Worm (Caenorhabditis elegans) whole organism, late embryonic: Measurements from ENCODE around the gene T19H12.15.

Experiments
- C08G9.2 ChIP-seq: sonication (generic microtip); optimal IDR thresholded peaks from 2 replicates; lab custom pipeline; 2016; ENCODE audit warnings: mild to moderate bottlenecking, missing genetic modification characterization, moderate library complexity, missing compliant biosample characterization
- T23F11.4 ChIP-seq: fragments of 200-800 bp; sonication (Bioruptor generic); optimal IDR thresholded peaks from 2 replicates; lab custom pipeline; 2018; ENCODE audit warnings: mild to moderate bottlenecking, missing genetic modification characterization, missing compliant biosample characterization
- ceh-2 ChIP-seq: sonication (generic microtip); optimal IDR thresholded peaks from 2 replicates; lab custom pipeline; 2016; ENCODE audit warnings: missing genotype, missing genetic modification characterization, missing compliant biosample characterization
- ceh-22 ChIP-seq: sonication (generic microtip); optimal IDR thresholded peaks from 2 replicates; lab custom pipeline; 2017; ENCODE audit warnings: missing biosample characterization, missing genetic modification characterization
- ceh-24 ChIP-seq: sonication (generic microtip); optimal IDR thresholded peaks from 2 replicates; lab custom pipeline; 2016; ENCODE audit warnings: mild to moderate bottlenecking, missing genetic modification characterization, missing compliant biosample characterization
- ceh-30 ChIP-seq: fragments of 150-350 bp; optimal IDR thresholded peaks from 2 replicates; lab custom pipeline; 2014; ENCODE audit warnings: missing biosample characterization, missing genetic modification characterization
- ceh-31 ChIP-seq: sonication (generic microtip); optimal IDR thresholded peaks from 2 replicates; lab custom pipeline; 2016; ENCODE audit warnings: missing genetic modification characterization, missing compliant biosample characterization
- ceh-34 ChIP-seq: sonication (generic microtip); optimal IDR thresholded peaks from 2 replicates; lab custom pipeline; 2016; ENCODE audit warnings: mild to moderate bottlenecking, missing genetic modification characterization, missing compliant biosample characterization
- ceh-45 ChIP-seq: fragments of 200-800 bp; sonication (Bioruptor generic); IDR thresholded peaks from 2 replicates; pipeline ENCODE4 v1.3.6; 2022; ENCODE audit warnings: missing genetic modification reagents, missing genetic modification characterization, missing compliant biosample characterization
- ceh-6 ChIP-seq: fragments of 200-800 bp; sonication (Bioruptor generic); optimal IDR thresholded peaks from 2 replicates; lab custom pipeline; 2018; ENCODE audit warnings: mild to moderate bottlenecking, missing genetic modification characterization, missing compliant biosample characterization
- ceh-9 ChIP-seq: sonication (generic microtip); optimal IDR thresholded peaks from 2 replicates; lab custom pipeline; 2016; ENCODE audit warnings: mild to moderate bottlenecking, missing genetic modification characterization, inconsistent platforms, missing compliant biosample characterization
- che-1 ChIP-seq: sonication (generic microtip); optimal IDR thresholded peaks from 2 replicates; lab custom pipeline; 2016; ENCODE audit warnings: mild to moderate bottlenecking, missing genetic modification characterization, missing compliant biosample characterization
- dve-1 ChIP-seq: sonication (generic microtip); optimal IDR thresholded peaks from 2 replicates; lab custom pipeline; 2017; ENCODE audit warnings: antibody characterized with exemption, mild to moderate bottlenecking, missing genetic modification characterization, missing compliant biosample characterization
- elt-2 ChIP-seq: sonication (generic microtip); optimal IDR thresholded peaks from 2 replicates; lab custom pipeline; 2016; ENCODE audit warnings: missing genetic modification reagents, missing genetic modification characterization, missing compliant biosample characterization
- gmeb-2 ChIP-seq: sonication (generic microtip); optimal IDR thresholded peaks from 2 replicates; lab custom pipeline; 2016; ENCODE audit warnings: missing genetic modification characterization, inconsistent platforms, missing compliant biosample characterization
- hlh-30 ChIP-seq: sonication (generic microtip); optimal IDR thresholded peaks from 2 replicates; lab custom pipeline; 2017; ENCODE audit warnings: antibody characterized with exemption, missing genetic modification characterization, missing compliant biosample characterization; ENCODE audit not compliant: insufficient read depth
- hlh-8 ChIP-seq: sonication (generic microtip); optimal IDR thresholded peaks from 2 replicates; lab custom pipeline; 2016; ENCODE audit warnings: missing genotype, missing genetic modification characterization, missing compliant biosample characterization
- mec-3 ChIP-seq: sonication (generic microtip); optimal IDR thresholded peaks from 2 replicates; lab custom pipeline; 2016; ENCODE audit warnings: borderline replicate concordance, missing genetic modification characterization, missing compliant biosample characterization
- nhr-232 ChIP-seq: sonication (generic microtip); optimal IDR thresholded peaks from 2 replicates; lab custom pipeline; 2016; ENCODE audit warnings: missing genetic modification characterization, missing compliant biosample characterization
- npax-4 ChIP-seq: sonication (generic microtip); optimal IDR thresholded peaks from 2 replicates; lab custom pipeline; 2016; ENCODE audit warnings: missing genetic modification characterization, missing compliant biosample characterization
- pax-1 ChIP-seq: fragments of 150-350 bp; optimal IDR thresholded peaks from 2 replicates; lab custom pipeline; 2014; ENCODE audit warnings: missing biosample characterization, missing genetic modification characterization
- ref-2 ChIP-seq: sonication (generic microtip); optimal IDR thresholded peaks from 2 replicates; lab custom pipeline; 2016; ENCODE audit warnings: missing genetic modification characterization, missing compliant biosample characterization
- unc-42 ChIP-seq: sonication (generic microtip); optimal IDR thresholded peaks from 2 replicates; lab custom pipeline; 2016; ENCODE audit warnings: missing genotype, missing genetic modification characterization, missing compliant biosample characterization
- unc-55 ChIP-seq: sonication (generic microtip); optimal IDR thresholded peaks from 2 replicates; lab custom pipeline; 2017; ENCODE audit warnings: missing biosample characterization, missing genetic modification reagents, missing genetic modification characterization
- zip-5 ChIP-seq: sonication (generic microtip); optimal IDR thresholded peaks from 2 replicates; lab custom pipeline; 2016; ENCODE audit warnings: missing genetic modification characterization, missing compliant biosample characterization

The T19H12.15 gene

DNA sequence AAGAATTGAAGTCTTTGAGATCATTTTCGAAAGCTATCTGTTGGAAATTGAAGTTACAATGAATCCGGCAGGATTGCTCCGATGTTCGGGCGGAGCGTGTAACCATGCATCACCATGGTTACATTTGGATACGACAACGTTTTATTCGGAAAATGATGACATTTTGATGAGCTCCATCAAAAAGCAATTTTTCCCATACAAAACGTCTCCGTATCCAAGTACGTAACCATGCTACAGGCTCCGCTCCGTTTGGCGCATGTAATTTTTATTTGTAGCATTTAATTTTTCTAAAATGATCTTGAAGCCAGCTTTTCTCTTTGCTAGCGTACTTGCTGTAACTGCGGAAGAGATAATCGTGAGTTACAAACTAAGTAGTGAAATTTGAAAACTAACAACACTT lies 36.6 kb downstream of the T19H12.15 start, which contains the start of the genes cwp-2 and cwp-3:
Gene cwp-2, minus strand, starts transcription at position 101 of the 400 bp plus-strand sequence.
Gene cwp-3, plus strand, starts transcription at position 293 of the 400 bp plus-strand sequence.
- TF ChIP-seq hlh-8 (no peak), mec-3 (no peak), zip-5 (tag; lab: Kevin White, UChicago) (no peak)

DNA sequence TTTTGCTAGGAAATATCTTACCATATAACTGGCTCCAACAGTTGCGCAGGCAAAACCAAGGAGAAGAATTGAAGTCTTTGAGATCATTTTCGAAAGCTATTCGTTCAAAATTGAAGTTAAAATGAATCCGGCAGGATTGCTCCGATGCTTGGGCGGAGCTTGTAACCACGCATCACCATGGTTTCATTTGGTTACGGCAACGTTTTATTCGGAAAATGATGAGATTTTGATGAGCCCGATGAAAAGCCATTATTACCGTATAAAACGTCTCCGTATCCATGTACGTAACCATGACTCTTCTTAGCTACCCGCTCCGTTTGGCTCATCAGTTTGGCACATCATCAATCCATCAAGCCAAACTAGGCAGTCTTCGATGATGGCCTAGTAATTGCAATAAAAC lies 38.0 kb downstream of the T19H12.15 start, which contains the start of gene cwp-1:
Gene cwp-1, minus strand, starts transcription at position 101 of the 400 bp plus-strand sequence.
- TF ChIP-seq ceh-2 (tag; lab: Kevin White, UChicago) (no peak), unc-42 (tag; lab: Kevin White, UChicago) (no peak), unc-55 (no peak), ceh-9 (no peak), ceh-24 (tag; lab: Kevin White, UChicago) (no peak)

DNA sequence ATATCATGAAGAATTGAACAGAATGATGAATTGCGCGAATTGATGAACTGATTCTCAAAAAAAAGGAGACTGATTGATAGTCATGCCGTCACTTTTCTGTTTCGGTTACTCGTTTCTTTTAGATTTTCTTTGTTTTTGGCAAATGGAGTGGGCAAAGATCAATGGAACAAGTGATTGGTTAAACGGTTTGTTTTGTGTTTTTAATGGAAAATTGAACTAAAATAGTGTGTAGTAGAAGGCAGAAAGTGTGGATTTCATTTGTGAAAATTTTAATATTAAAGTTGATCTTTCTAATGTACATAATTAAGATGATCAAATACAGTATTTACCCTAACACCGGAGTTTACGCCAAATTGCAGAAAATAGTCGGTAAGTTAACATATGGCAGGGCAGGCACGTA lies 39.2 kb downstream of the T19H12.15 start, which contains the start of gene nas-9:
Gene nas-9, minus strand, starts transcription at position 101 of the 400 bp plus-strand sequence.
- TF ChIP-seq ceh-34 (tag; lab: Kevin White, UChicago) (no peak), ref-2 (tag; lab: Kevin White, UChicago) (no peak), ceh-31 (no peak), C08G9.2 (tag; lab: Kevin White, UChicago) (no peak), ceh-6 (GFP tag; lab: Kevin White, UChicago) (no peak), hlh-30 (tag; lab: Kevin White, UChicago) (no peak)

ce11 chrV:4834277-4834676 lies 44.9 kb downstream of the T19H12.15 start, which contains the start of gene C37H5.14:
TSS of gene C37H5.14 (minus strand) at chrV:4834377.
- no peak for TF ChIP-seq ceh-45
- TF ChIP-seq che-1: no peak
- no peak for TF ChIP-seq npax-4 (tag; lab: Kevin White, UChicago)
- no peak for TF ChIP-seq zip-5 (tag; lab: Kevin White, UChicago)
- TF ChIP-seq ceh-22 (tag; lab: Kevin White, UChicago): no peak
- TF ChIP-seq nhr-232 (tag; lab: Kevin White, UChicago): no peak
- TF ChIP-seq dve-1: no peak
- TF ChIP-seq gmeb-2 (tag; lab: Kevin White, UChicago): no peak
- no peak for TF ChIP-seq ceh-30 (tag; lab: Kevin White, UChicago)
- TF ChIP-seq elt-2 (tag; lab: Kevin White, UChicago): no peak
- no peak for TF ChIP-seq ceh-31
- no peak for TF ChIP-seq pax-1 (tag; lab: Kevin White, UChicago)
- TF ChIP-seq T23F11.4 (GFP tag; lab: Kevin White, UChicago): no peak
- no peak for TF ChIP-seq ref-2 (tag; lab: Kevin White, UChicago)
